Fruit fly (Drosophila melanogaster) whole organism, embryonic: ENCODE results near the gene Irp-1B.

Experiments used
- ATbp ChIP-seq: fragments of 200-800 bp; sonication (Bioruptor generic); optimal IDR thresholded peaks from 2 replicates; lab custom pipeline; 2017; ENCODE audit warnings: missing biosample characterization, mild to moderate bottlenecking, missing genetic modification characterization, missing genetic modification reagents
- Atf6 ChIP-seq: fragments of 200-800 bp; sonication (Bioruptor generic); IDR thresholded peaks from 2 replicates; pipeline ENCODE4 v1.3.6; 2022; ENCODE audit warnings: missing biosample characterization, missing genetic modification characterization
- BEAF-32 ChIP-seq: fragments of 200-800 bp; sonication (Bioruptor generic); optimal IDR thresholded peaks from 3 replicates; lab custom pipeline; 2017; ENCODE audit warnings: missing biosample characterization, missing genetic modification characterization, mild to moderate bottlenecking, moderate library complexity, missing genetic modification reagents
- CG10654 ChIP-seq: fragments of 200-800 bp; sonication (Bioruptor generic); optimal IDR thresholded peaks from 2 replicates; lab custom pipeline; 2016; ENCODE audit warnings: missing biosample characterization, missing genetic modification characterization
- CG10979 ChIP-seq: fragments of 200-800 bp; sonication (Bioruptor generic); optimal IDR thresholded peaks from 2 replicates; lab custom pipeline; 2018; ENCODE audit warnings: missing biosample characterization, mild to moderate bottlenecking, missing genetic modification characterization, moderate library complexity
- CG11560 ChIP-seq: fragments of 200-800 bp; sonication (Bioruptor generic); IDR thresholded peaks from 3 replicates; pipeline ENCODE4 v1.3.6; 2022; ENCODE audit warnings: missing biosample characterization, missing genetic modification characterization
- CG11695 ChIP-seq: fragments of 200-800 bp; sonication (Bioruptor generic); IDR thresholded peaks from 3 replicates; pipeline ENCODE4 v1.3.6; 2022; ENCODE audit warnings: missing biosample characterization, missing genetic modification characterization
- CG12155 ChIP-seq: fragments of 200-800 bp; sonication (Bioruptor generic); optimal IDR thresholded peaks from 3 replicates; lab custom pipeline; 2016; ENCODE audit warnings: missing biosample characterization, missing genetic modification characterization
- CG15479 ChIP-seq: fragments of 200-800 bp; sonication (Bioruptor generic); optimal IDR thresholded peaks from 3 replicates; lab custom pipeline; 2019; ENCODE audit warnings: missing biosample characterization, mild to moderate bottlenecking, missing genetic modification characterization, moderate library complexity
- CG17612 ChIP-seq: fragments of 200-800 bp; sonication (Bioruptor generic); IDR thresholded peaks from 2 replicates; pipeline ENCODE4 v1.3.6; 2022; ENCODE audit warnings: missing biosample characterization, missing genetic modification characterization
- CG2889 ChIP-seq: fragments of 200-800 bp; sonication (Bioruptor generic); IDR thresholded peaks from 3 replicates; pipeline ENCODE4 v1.3.6; 2022; ENCODE audit warnings: missing biosample characterization, missing genetic modification characterization
- CG4424 ChIP-seq: fragments of 200-800 bp; sonication (Bioruptor generic); optimal IDR thresholded peaks from 3 replicates; lab custom pipeline; 2016; ENCODE audit warnings: missing biosample characterization, missing genetic modification characterization
- CG4820 ChIP-seq: fragments of 200-800 bp; sonication (Bioruptor generic); optimal IDR thresholded peaks from 3 replicates; lab custom pipeline; 2016; ENCODE audit warnings: missing biosample characterization, missing genetic modification characterization
- CG6175 ChIP-seq: fragments of 200-800 bp; sonication (Bioruptor generic); IDR thresholded peaks from 3 replicates; pipeline ENCODE4 v1.3.6; 2022; ENCODE audit warnings: missing biosample characterization, missing genetic modification characterization
- CG6272 ChIP-seq: fragments of 200-800 bp; sonication (Bioruptor generic); IDR thresholded peaks from 2 replicates; pipeline ENCODE4 v1.3.6; 2022; ENCODE audit warnings: missing biosample characterization, missing genetic modification characterization
- CG7745 ChIP-seq: fragments of 200-800 bp; sonication (Bioruptor generic); optimal IDR thresholded peaks from 2 replicates; lab custom pipeline; 2018; ENCODE audit warnings: missing biosample characterization, mild to moderate bottlenecking, missing genetic modification characterization, moderate library complexity
- CG8281 ChIP-seq: fragments of 200-800 bp; sonication (Bioruptor generic); optimal IDR thresholded peaks from 2 replicates; lab custom pipeline; 2018; ENCODE audit warnings: missing biosample characterization, mild to moderate bottlenecking, missing genetic modification characterization, moderate library complexity
- CG8924 ChIP-seq: fragments of 200-800 bp; optimal IDR thresholded peaks from 3 replicates; lab custom pipeline; 2019; ENCODE audit warnings: missing biosample characterization, mild to moderate bottlenecking, missing genetic modification characterization, moderate library complexity
- CG9437 ChIP-seq: fragments of 200-800 bp; sonication (Bioruptor generic); optimal IDR thresholded peaks from 2 replicates; lab custom pipeline; 2018; ENCODE audit warnings: missing biosample characterization, mild to moderate bottlenecking, missing genetic modification characterization
- CTCF ChIP-seq: fragments of 200-800 bp; sonication (Bioruptor generic); optimal IDR thresholded peaks from 2 replicates; lab custom pipeline; 2017; ENCODE audit warnings: missing biosample characterization, mild to moderate bottlenecking, missing genetic modification characterization, moderate library complexity
- Dfd ChIP-seq, 2 experiments: fragments of >200 bp; optimal IDR thresholded peaks; 2 replicates each; lab custom pipeline; 2017; ENCODE audit warnings: missing biosample characterization in 2 of 2, missing genetic modification characterization in 2 of 2
- Doc3 ChIP-seq: fragments of 200-800 bp; sonication (Bioruptor generic); IDR thresholded peaks from 3 replicates; pipeline ENCODE4 v1.3.6; 2022; ENCODE audit warnings: missing biosample characterization, missing genetic modification characterization; ENCODE audit not compliant: partially characterized antibody
- HLH4C ChIP-seq: fragments of 200-800 bp; sonication (Bioruptor generic); IDR thresholded peaks from 3 replicates; pipeline ENCODE4 v1.3.6; 2022; ENCODE audit warnings: missing biosample characterization, missing genetic modification characterization; ENCODE audit not compliant: partially characterized antibody
- Kr ChIP-seq: fragments of 200-800 bp; sonication (Bioruptor generic); optimal IDR thresholded peaks from 2 replicates; lab custom pipeline; 2017; ENCODE audit warnings: missing biosample characterization, mild to moderate bottlenecking, missing genetic modification characterization
- MBD-R2 ChIP-seq: fragments of 200-800 bp; sonication (Bioruptor generic); IDR thresholded peaks from 2 replicates; pipeline ENCODE4 v1.3.6; 2022; ENCODE audit warnings: missing biosample characterization, missing genetic modification characterization
- Oaz ChIP-seq: fragments of 200-800 bp; sonication (Bioruptor generic); IDR thresholded peaks from 2 replicates; pipeline ENCODE4 v1.3.6; 2022; ENCODE audit warnings: missing biosample characterization, missing genetic modification characterization
- TFAM ChIP-seq: fragments of 200-800 bp; sonication (Bioruptor generic); optimal IDR thresholded peaks from 2 replicates; lab custom pipeline; 2017; ENCODE audit warnings: missing biosample characterization, missing genetic modification characterization, inconsistent platforms
- Tbp ChIP-seq: fragments of >200 bp; optimal IDR thresholded peaks from 2 replicates; lab custom pipeline; 2018; ENCODE audit warnings: missing biosample characterization, missing genetic modification characterization
- Xrp1 ChIP-seq: fragments of 200-800 bp; sonication (Bioruptor generic); IDR thresholded peaks from 2 replicates; pipeline ENCODE4 v1.3.6; 2022; ENCODE audit warnings: missing biosample characterization, missing genetic modification characterization
- ab ChIP-seq: fragments of 200-800 bp; sonication (Bioruptor generic); optimal IDR thresholded peaks from 2 replicates; lab custom pipeline; 2016; ENCODE audit warnings: missing biosample characterization, missing genetic modification characterization
- ato ChIP-seq: fragments of 200-800 bp; sonication (Bioruptor generic); IDR thresholded peaks from 2 replicates; pipeline ENCODE4 v1.3.6; 2022; ENCODE audit warnings: missing biosample characterization, missing genetic modification characterization; ENCODE audit not compliant: partially characterized antibody
- br ChIP-seq: fragments of >200 bp; optimal IDR thresholded peaks from 2 replicates; lab custom pipeline; 2017
- bsh ChIP-seq, 2 experiments: fragments of 200-800 bp; sonication (Bioruptor generic); optimal IDR thresholded peaks; 2 replicates each; lab custom pipeline; 2017 to 2018; ENCODE audit warnings: mild to moderate bottlenecking in 2 of 2, missing biosample characterization in 2 of 2, missing genetic modification characterization in 2 of 2, moderate library complexity in 1 of 2
- cg ChIP-seq: fragments of 200-800 bp; sonication (Bioruptor generic); optimal IDR thresholded peaks from 3 replicates; lab custom pipeline; 2019; ENCODE audit warnings: missing biosample characterization, mild to moderate bottlenecking, missing genetic modification characterization, moderate library complexity
- chinmo ChIP-seq: fragments of 200-800 bp; sonication (Bioruptor generic); IDR thresholded peaks from 4 replicates; pipeline ENCODE4 v1.3.6; 2022; ENCODE audit warnings: missing biosample characterization, missing genetic modification characterization; ENCODE audit not compliant: partially characterized antibody
- crc ChIP-seq: fragments of 200-800 bp; sonication (Bioruptor generic); optimal IDR thresholded peaks from 2 replicates; lab custom pipeline; 2016; ENCODE audit warnings: missing biosample characterization, missing genetic modification characterization
- croc ChIP-seq: fragments of 200-800 bp; sonication (Bioruptor generic); conservative IDR thresholded peaks from 3 replicates; pipeline ENCODE4 v1.3.6; 2022; ENCODE audit warnings: missing biosample characterization, missing genetic modification characterization
- crp ChIP-seq, 2 experiments: fragments of 200-800 bp; sonication (Bioruptor generic); optimal IDR thresholded peaks; 2 replicates in 1 of 2; 3 replicates in 1 of 2; lab custom pipeline; 2017; ENCODE audit warnings: missing biosample characterization in 2 of 2, missing genetic modification characterization in 2 of 2, mild to moderate bottlenecking in 1 of 2, moderate library complexity in 1 of 2
- dysf ChIP-seq: fragments of 200-800 bp; sonication (Bioruptor generic); IDR thresholded peaks from 3 replicates; pipeline ENCODE4 v1.3.6; 2022; ENCODE audit warnings: missing biosample characterization, missing genetic modification characterization
- eyg ChIP-seq: fragments of 200-800 bp; sonication (Bioruptor generic); optimal IDR thresholded peaks from 3 replicates; lab custom pipeline; 2016; ENCODE audit warnings: missing biosample characterization, missing genetic modification characterization
- gcm2 ChIP-seq: fragments of 200-800 bp; sonication (Bioruptor generic); optimal IDR thresholded peaks from 2 replicates; lab custom pipeline; 2016; ENCODE audit warnings: missing biosample characterization, missing genetic modification characterization
- gfzf ChIP-seq: fragments of 200-800 bp; sonication (Bioruptor generic); optimal IDR thresholded peaks from 2 replicates; lab custom pipeline; 2016; ENCODE audit warnings: missing biosample characterization, mild to moderate bottlenecking, missing genetic modification characterization, moderate library complexity
- insv ChIP-seq, 2 experiments: fragments of 200-800 bp; sonication (Bioruptor generic); optimal IDR thresholded peaks; 3 replicates each; lab custom pipeline; 2016 to 2018; ENCODE audit warnings: missing biosample characterization in 2 of 2, missing genetic modification characterization in 2 of 2
- kay ChIP-seq: fragments of 200-800 bp; sonication (Bioruptor generic); optimal IDR thresholded peaks from 2 replicates; lab custom pipeline; 2016; ENCODE audit warnings: missing biosample characterization, missing genetic modification characterization
- klu ChIP-seq: fragments of 200-800 bp; sonication (Bioruptor generic); IDR thresholded peaks from 2 replicates; pipeline ENCODE4 v1.3.6; 2022; ENCODE audit warnings: missing biosample characterization, missing genetic modification characterization
- knrl ChIP-seq: fragments of 200-800 bp; sonication (Bioruptor generic); IDR thresholded peaks from 3 replicates; pipeline ENCODE4 v1.3.6; 2022; ENCODE audit warnings: missing biosample characterization, missing genetic modification characterization; ENCODE audit not compliant: partially characterized antibody
- mam ChIP-seq: fragments of 200-800 bp; sonication (Bioruptor generic); optimal IDR thresholded peaks from 3 replicates; lab custom pipeline; 2016; ENCODE audit warnings: missing biosample characterization, missing genetic modification characterization
- peb ChIP-seq: fragments of 200-800 bp; sonication (Bioruptor generic); IDR thresholded peaks from 2 replicates; pipeline ENCODE4 v1.3.6; 2022; ENCODE audit warnings: missing biosample characterization, missing genetic modification characterization
- pfk ChIP-seq: fragments of 200-800 bp; sonication (Bioruptor generic); optimal IDR thresholded peaks from 2 replicates; lab custom pipeline; 2018; ENCODE audit warnings: missing biosample characterization, mild to moderate bottlenecking, missing genetic modification characterization, moderate library complexity
- pita ChIP-seq: fragments of 200-800 bp; sonication (Bioruptor generic); optimal IDR thresholded peaks from 2 replicates; lab custom pipeline; 2017; ENCODE audit warnings: missing biosample characterization, mild to moderate bottlenecking, missing genetic modification characterization
- sob ChIP-seq: fragments of 200-800 bp; sonication (Bioruptor generic); IDR thresholded peaks from 2 replicates; pipeline ENCODE4 v1.3.6; 2022; ENCODE audit warnings: missing biosample characterization, missing genetic modification characterization
- sr ChIP-seq: fragments of 200-800 bp; sonication (Bioruptor generic); IDR thresholded peaks from 3 replicates; pipeline ENCODE4 v1.3.6; 2022; ENCODE audit warnings: missing biosample characterization, missing genetic modification characterization
- ttk ChIP-seq: fragments of 200-800 bp; sonication (Bioruptor generic); IDR thresholded peaks from 2 replicates; pipeline ENCODE4 v2.1.2; 2022; ENCODE audit warnings: missing biosample characterization, missing genetic modification characterization

Irp-1B gene

DNA sequence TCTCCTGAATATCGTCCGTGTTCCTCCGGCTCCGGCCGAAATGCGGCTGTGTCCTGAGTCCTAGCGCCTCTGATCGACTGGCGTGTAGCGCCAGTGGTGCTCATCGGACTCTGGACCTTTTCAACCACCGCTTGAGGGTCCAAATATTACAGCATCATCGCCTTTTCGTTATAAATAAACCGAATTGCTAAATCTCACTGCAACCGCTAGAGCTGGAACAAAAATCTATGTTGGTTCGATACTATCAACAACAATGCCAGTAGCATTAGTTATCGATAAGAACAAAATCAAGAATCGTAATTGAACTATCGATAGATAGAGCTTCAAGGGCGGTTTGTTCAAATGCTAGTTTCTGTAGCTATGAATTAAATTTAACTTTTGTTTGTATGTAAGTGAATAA, 5.6 kb downstream of the Irp-1B start, which contains the start of gene CG6325 (continued):
- TF ChIP-seq Doc3 = peak; percentile 98
- no peak for TF ChIP-seq Tbp (GFP tag; lab: Kevin White, UChicago)
- peak; percentile 97 for TF ChIP-seq knrl (GFP tag; lab: Robert Waterston, UW)
- no peak for TF ChIP-seq ttk (GFP tag; lab: Robert Waterston, UW)
- no peak for TF ChIP-seq CG4424 (GFP tag; lab: Kevin White, UChicago)
- no peak for TF ChIP-seq br (lab: Kevin White, UChicago)
- TF ChIP-seq Dfd (GFP tag; optimal IDR thresholded peaks at IDR 0.05; lab: Kevin White, UChicago) = no peak
- TF ChIP-seq Oaz (GFP tag; lab: Robert Waterston, UW) = no peak
- TF ChIP-seq CG6175 (GFP tag; lab: Robert Waterston, UW) = no peak
- TF ChIP-seq crp (GFP tag; optimal IDR thresholded peaks at IDR 0.05; lab: Kevin White, UChicago) = no peak
- TF ChIP-seq chinmo = peak; percentile 99
- peak; percentile 99 for TF ChIP-seq HLH4C
- no peak for TF ChIP-seq CG8924 (tag; lab: Kevin White, UChicago)
- no peak for TF ChIP-seq pita (GFP tag; lab: Kevin White, UChicago)
- TF ChIP-seq crc = no peak
- TF ChIP-seq CG10979 (tag; lab: Kevin White, UChicago) = no peak
- no peak for TF ChIP-seq CG2889 (GFP tag; lab: Robert Waterston, UW)
- no peak for TF ChIP-seq CG7745 (tag; lab: Kevin White, UChicago)
- TF ChIP-seq kay (GFP tag; lab: Kevin White, UChicago) = no peak
- TF ChIP-seq mam (GFP tag; lab: Kevin White, UChicago) = peak; percentile 21
- no peak for TF ChIP-seq pfk (GFP tag; lab: Kevin White, UChicago)
- TF ChIP-seq CTCF (GFP tag; lab: Kevin White, UChicago) = no peak
- no peak for TF ChIP-seq CG17612 (GFP tag; lab: Robert Waterston, UW)
- TF ChIP-seq Kr (GFP tag; lab: Kevin White, UChicago) = no peak
- no peak for TF ChIP-seq TFAM (GFP tag; lab: Kevin White, UChicago)
- TF ChIP-seq CG9437 (GFP tag; lab: Kevin White, UChicago) = no peak
- TF ChIP-seq sr (GFP tag; lab: Robert Waterston, UW) = no peak
- no peak for TF ChIP-seq dysf
- no peak for TF ChIP-seq CG15479 (GFP tag; lab: Kevin White, UChicago)
- TF ChIP-seq CG12155 = no peak
- TF ChIP-seq MBD-R2 (GFP tag; lab: Robert Waterston, UW) = peak; percentile 75
- no peak for TF ChIP-seq gfzf (GFP tag; lab: Kevin White, UChicago)
- TF ChIP-seq Xrp1 (GFP tag; lab: Robert Waterston, UW) = no peak
- no peak for TF ChIP-seq peb
- TF ChIP-seq CG10654 (GFP tag; lab: Kevin White, UChicago) = no peak
- no peak for TF ChIP-seq CG8281
- TF ChIP-seq ATbp (GFP tag; lab: Kevin White, UChicago) = no peak
- no peak for TF ChIP-seq klu (GFP tag; lab: Robert Waterston, UW)
- TF ChIP-seq CG11560 (tag; lab: Robert Waterston, UW) = no peak
- no peak for TF ChIP-seq CG11695 (GFP tag; lab: Robert Waterston, UW)
- no peak for TF ChIP-seq ab (GFP tag; lab: Kevin White, UChicago)
- TF ChIP-seq ato = peak; percentile 99
- no peak for TF ChIP-seq CG6272 (GFP tag; lab: Robert Waterston, UW)
- TF ChIP-seq eyg (GFP tag; lab: Kevin White, UChicago) = no peak
- TF ChIP-seq croc (GFP tag; lab: Robert Waterston, UW) = no peak
- peak; percentile 95 for TF ChIP-seq BEAF-32
- TF ChIP-seq bsh (GFP tag; optimal IDR thresholded peaks at IDR 0.05; lab: Kevin White, UChicago) = no peak
- TF ChIP-seq sob (GFP tag; lab: Robert Waterston, UW) = peak; percentile 61; the same call in 1 of the 2 replicates
- no peak for TF ChIP-seq gcm2 (GFP tag; lab: Kevin White, UChicago)
- TF ChIP-seq insv (GFP tag; optimal IDR thresholded peaks at IDR 0.05; lab: Kevin White, UChicago) = peak in 1 of 2 experiments; percentile 42
- no peak for TF ChIP-seq CG4820 (GFP tag; lab: Kevin White, UChicago)
- TF ChIP-seq cg (GFP tag; lab: Kevin White, UChicago) = no peak
- TF ChIP-seq Atf6 (GFP tag; lab: Robert Waterston, UW) = no peak
